Fruit fly (Drosophila melanogaster): ENCODE measurements around the gene IM33.

DNA sequence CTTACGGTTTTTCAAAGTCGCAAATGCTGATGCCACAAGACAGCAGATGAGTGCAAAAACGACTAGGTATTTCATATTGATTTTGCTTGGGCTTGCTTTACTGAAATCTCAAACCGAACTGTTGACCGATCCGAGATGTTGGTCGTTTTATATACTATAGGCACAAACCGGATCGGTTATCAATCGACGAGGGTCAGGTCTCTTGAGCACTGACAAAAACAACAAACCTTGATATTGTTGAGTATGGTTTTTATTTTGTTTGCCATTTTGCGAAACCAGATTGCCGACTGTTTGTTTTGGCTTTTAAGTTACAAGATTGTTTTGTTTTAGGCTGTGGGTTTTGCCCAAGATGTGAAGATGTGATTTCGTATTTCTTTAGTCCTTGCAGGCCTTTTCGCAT lies 4.0 kb downstream of the IM33 start, which contains the start of gene CG16704:
- TF ChIP-seq Rel (GFP tag; optimal IDR thresholded peaks at IDR 0.05) (no peak), Rel (tag; optimal IDR thresholded peaks at IDR 0.05) (peak; percentile 23), lola (GFP tag; optimal IDR thresholded peaks at IDR 0.05) (no peak), Dif (GFP tag; optimal IDR thresholded peaks at IDR 0.05; ENCODE audit: partially characterized antibody) (no peak), pan (optimal IDR thresholded peaks at IDR 0.05) (no peak), psq (GFP tag; optimal IDR thresholded peaks at IDR 0.05) (no peak), OdsH (GFP tag; optimal IDR thresholded peaks at IDR 0.05) (no peak), ey (GFP tag; optimal IDR thresholded peaks at IDR 0.05) (no peak), h (GFP tag; optimal IDR thresholded peaks at IDR 0.05) (no peak), Dfd (GFP tag; optimal IDR thresholded peaks at IDR 0.05) (no peak), usp (GFP tag; optimal IDR thresholded peaks at IDR 0.05) (no peak), sage (GFP tag; optimal IDR thresholded peaks at IDR 0.05) (no peak), Sp1 (GFP tag; optimal IDR thresholded peaks at IDR 0.05) (no peak)

All from whole organism, wandering third instar larva.